Fruit fly (Drosophila melanogaster): ENCODE measurements around the gene mex1.

mex1 gene

dm6 chr3L:15553993-15554644 lies 34.7 kb upstream of the mex1 start, which contains the start of gene AGO2 (continued):
- TF ChIP-seq CG30020 (tag; optimal IDR thresholded peaks at IDR 0.05) (peak; percentile 63), CG34422 (GFP tag; IDR thresholded peaks at IDR 0.05) (peak; percentile 76; the same call in 1 of the 3 replicates), her (GFP tag; optimal IDR thresholded peaks at IDR 0.05) (peak; percentile 50), odd (GFP tag; optimal IDR thresholded peaks at IDR 0.05) (peak; percentile 20), CG31365 (tag; optimal IDR thresholded peaks at IDR 0.05) (peak; percentile 3), CG30403 (GFP tag; optimal IDR thresholded peaks at IDR 0.05) (peak; percentile 21), Med (GFP tag) (peak; percentile 68), unpg (GFP tag; optimal IDR thresholded peaks at IDR 0.05) (peak; percentile 6), Six4 (GFP tag; optimal IDR thresholded peaks at IDR 0.05) (peak; percentile 17), Adf1 (GFP tag; IDR thresholded peaks at IDR 0.05) (peak; percentile 14; the same call in 1 of the 2 replicates), HmgD (GFP tag; optimal IDR thresholded peaks at IDR 0.05) (peak; percentile 91), CG6854 (GFP tag; optimal IDR thresholded peaks at IDR 0.05) (peak; percentile 3), twi (tag; optimal IDR thresholded peaks at IDR 0.05) (peak; percentile 53), HLHmδ (GFP tag; optimal IDR thresholded peaks at IDR 0.05) (peak; percentile 16), pb (GFP tag; optimal IDR thresholded peaks at IDR 0.05) (peak; percentile 39), CrebB (tag; optimal IDR thresholded peaks at IDR 0.05) (peak; percentile 30), Ets97D (GFP tag; optimal IDR thresholded peaks at IDR 0.05) (peak; percentile 17), CTCF (GFP tag; optimal IDR thresholded peaks at IDR 0.05) (peak; percentile 61), nau (GFP tag; optimal IDR thresholded peaks at IDR 0.05) (peak; percentile 46), onecut (GFP tag; IDR thresholded peaks at IDR 0.05) (peak; percentile 47), grn (GFP tag; optimal IDR thresholded peaks at IDR 0.05) (no peak), sima (GFP tag; optimal IDR thresholded peaks at IDR 0.05) (no peak), CG6689 (GFP tag; IDR thresholded peaks at IDR 0.05) (0 out of 2 replicates have a peak, but pooled peaks have one; percentile 28), Dref (GFP tag; IDR thresholded peaks at IDR 0.05) (peak; percentile 93), MTF-1 (GFP tag; optimal IDR thresholded peaks at IDR 0.05; ENCODE audit: borderline replicate concordance) (no peak), CG16813 (GFP tag; IDR thresholded peaks at IDR 0.05; ENCODE audit: partially characterized antibody) (peak; percentile 68; the same call in 2 of the 3 replicates), Sin3A (optimal IDR thresholded peaks at IDR 0.05) (peak; percentile 59), CG10431 (GFP tag; optimal IDR thresholded peaks at IDR 0.05) (peak; percentile 61), cwo (GFP tag; optimal IDR thresholded peaks at IDR 0.05) (peak; percentile 19), CG15696 (tag; optimal IDR thresholded peaks at IDR 0.05) (no peak), pho (GFP tag; optimal IDR thresholded peaks at IDR 0.05) (peak; percentile 10), YL-1 (GFP tag; optimal IDR thresholded peaks at IDR 0.05) (peak; percentile 92), schlank (tag; optimal IDR thresholded peaks at IDR 0.05) (no peak), HHEX (GFP tag; optimal IDR thresholded peaks at IDR 0.05) (peak; percentile 21), Ptx1 (GFP tag; IDR thresholded peaks at IDR 0.05) (no peak), vnd (GFP tag; IDR thresholded peaks at IDR 0.05; ENCODE audit: partially characterized antibody) (peak; percentile 62; the same call in 1 of the 3 replicates), CG7271 (tag; optimal IDR thresholded peaks at IDR 0.05) (peak; percentile 48), gfzf (GFP tag; optimal IDR thresholded peaks at IDR 0.05) (peak; percentile 41), CG8290 (GFP tag; optimal IDR thresholded peaks at IDR 0.05) (peak; percentile 2), CG8290 (tag; optimal IDR thresholded peaks at IDR 0.05) (no peak), nerfin-1 (tag; optimal IDR thresholded peaks at IDR 0.05) (peak; percentile 21), CG13287 (GFP tag; IDR thresholded peaks at IDR 0.05; ENCODE audit: partially characterized antibody) (peak; percentile 80), vvl (GFP tag; IDR thresholded peaks at IDR 0.05) (peak; percentile 34; the same call in 1 of the 2 replicates), CHES-1-like (GFP tag; optimal IDR thresholded peaks at IDR 0.05) (peak; percentile 54), amos (GFP tag; IDR thresholded peaks at IDR 0.05; ENCODE audit: partially characterized antibody) (peak; percentile 74)

Data from whole organism, embryonic.